2 fruit fly cellular contexts compared by ENCODE assay signal in genomic region chr3L:11070372-11070854, dm6.
TF ChIP-seq lines count a peak whose summit lies in the region.

Mocs1 (plus strand) TSS chr3L:11070526.

TF ChIP-seq in whole organism, adult, 20 proteins besides CTCF, POLR2A, EP300 and RAD21 (continued from another document):
- TF ChIP-seq CG7101 (tag; optimal IDR thresholded peaks at IDR 0.05; lab: Kevin White, UChicago) (peak; percentile 63), Hr96 (GFP tag; optimal IDR thresholded peaks at IDR 0.05; lab: Kevin White, UChicago) (no peak)

TF ChIP-seq in whole organism, embryonic, 481 proteins besides CTCF, POLR2A, EP300 and RAD21 (continued from another document and continues in another):
- peak in 1 of 2 experiments; percentile 6 for TF ChIP-seq Trl (optimal IDR thresholded peaks at IDR 0.05; lab: Kevin White, UChicago)
- TF ChIP-seq Trl (GFP tag; optimal IDR thresholded peaks at IDR 0.05; lab: Kevin White, UChicago) = no peak
- TF ChIP-seq Tbp (GFP tag; optimal IDR thresholded peaks at IDR 0.05; lab: Kevin White, UChicago) = no peak
- TF ChIP-seq CG3281 (GFP tag; optimal IDR thresholded peaks at IDR 0.05; lab: Kevin White, UChicago) = no peak
- TF ChIP-seq ATbp (GFP tag; optimal IDR thresholded peaks at IDR 0.05; lab: Kevin White, UChicago) = no peak
- TF ChIP-seq twi (tag; optimal IDR thresholded peaks at IDR 0.05; lab: Kevin White, UChicago) = no peak
- no peak for TF ChIP-seq CG17385 (GFP tag; optimal IDR thresholded peaks at IDR 0.05; lab: Kevin White, UChicago)
- no peak for TF ChIP-seq chn (GFP tag; optimal IDR thresholded peaks at IDR 0.05; lab: Kevin White, UChicago)
- TF ChIP-seq gcm2 (GFP tag; optimal IDR thresholded peaks at IDR 0.05; lab: Kevin White, UChicago) = no peak
- TF ChIP-seq sna (GFP tag; IDR thresholded peaks at IDR 0.05; lab: Robert Waterston, UW; ENCODE audit: partially characterized antibody) = no peak
- TF ChIP-seq sisA (GFP tag; IDR thresholded peaks at IDR 0.05; lab: Robert Waterston, UW) = no peak
- no peak for TF ChIP-seq CG33557 (GFP tag; optimal IDR thresholded peaks at IDR 0.05; lab: Kevin White, UChicago)
- TF ChIP-seq CG4282 (GFP tag; optimal IDR thresholded peaks at IDR 0.05; lab: Kevin White, UChicago) = no peak
- no peak for TF ChIP-seq kah (GFP tag; optimal IDR thresholded peaks at IDR 0.05; lab: Kevin White, UChicago)
- TF ChIP-seq CG3407 (GFP tag; optimal IDR thresholded peaks at IDR 0.05; lab: Kevin White, UChicago) = no peak
- TF ChIP-seq Six4 (GFP tag; optimal IDR thresholded peaks at IDR 0.05; lab: Kevin White, UChicago) = no peak
- no peak for TF ChIP-seq CG1647 (GFP tag; optimal IDR thresholded peaks at IDR 0.05; lab: Kevin White, UChicago)
- TF ChIP-seq NC2α (GFP tag; optimal IDR thresholded peaks at IDR 0.05; lab: Kevin White, UChicago) = no peak
- TF ChIP-seq mam (GFP tag; optimal IDR thresholded peaks at IDR 0.05; lab: Kevin White, UChicago) = no peak
- no peak for TF ChIP-seq fru (optimal IDR thresholded peaks at IDR 0.05; lab: Kevin White, UChicago)
- TF ChIP-seq da (GFP tag; optimal IDR thresholded peaks at IDR 0.05; lab: Kevin White, UChicago) = no peak
- no peak for TF ChIP-seq wek (GFP tag; optimal IDR thresholded peaks at IDR 0.05; lab: Kevin White, UChicago)
- TF ChIP-seq Mes4 (GFP tag; optimal IDR thresholded peaks at IDR 0.05; lab: Kevin White, UChicago) = no peak
- peak; percentile 41 for TF ChIP-seq pzg (GFP tag; optimal IDR thresholded peaks at IDR 0.05; lab: Kevin White, UChicago)
- no peak for TF ChIP-seq CG17912 (GFP tag; optimal IDR thresholded peaks at IDR 0.05; lab: Kevin White, UChicago)
- no peak for TF ChIP-seq CG16863 (GFP tag; optimal IDR thresholded peaks at IDR 0.05; lab: Kevin White, UChicago)
- no peak for TF ChIP-seq sim (GFP tag; IDR thresholded peaks at IDR 0.05; lab: Robert Waterston, UW)
- TF ChIP-seq Rx (GFP tag; IDR thresholded peaks at IDR 0.05; lab: Robert Waterston, UW) = no peak
- no peak for TF ChIP-seq CG1602 (GFP tag; optimal IDR thresholded peaks at IDR 0.05; lab: Kevin White, UChicago)
- no peak for TF ChIP-seq D19A (tag; optimal IDR thresholded peaks at IDR 0.05; lab: Kevin White, UChicago)
- TF ChIP-seq CG1529 (GFP tag; optimal IDR thresholded peaks at IDR 0.05; lab: Kevin White, UChicago) = no peak
- no peak for TF ChIP-seq CG2120 (GFP tag; optimal IDR thresholded peaks at IDR 0.05; lab: Kevin White, UChicago)
- no peak for TF ChIP-seq CG14667 (GFP tag; IDR thresholded peaks at IDR 0.05; lab: Robert Waterston, UW)
- TF ChIP-seq CG11398 (GFP tag; optimal IDR thresholded peaks at IDR 0.05; lab: Kevin White, UChicago) = no peak
- TF ChIP-seq CG15269 (tag; optimal IDR thresholded peaks at IDR 0.05; lab: Kevin White, UChicago) = peak; percentile 6
- no peak for TF ChIP-seq crc (GFP tag; optimal IDR thresholded peaks at IDR 0.05; lab: Kevin White, UChicago)
- no peak for TF ChIP-seq CG7372 (GFP tag; IDR thresholded peaks at IDR 0.05; lab: Robert Waterston, UW)
- TF ChIP-seq HmgZ (tag; optimal IDR thresholded peaks at IDR 0.05; lab: Kevin White, UChicago) = peak; percentile 38
- TF ChIP-seq CG10274 (GFP tag; optimal IDR thresholded peaks at IDR 0.05; lab: Kevin White, UChicago) = no peak
- TF ChIP-seq ci (GFP tag; IDR thresholded peaks at IDR 0.05; lab: Robert Waterston, UW) = 0 out of 3 replicates have a peak, but pooled peaks have one; percentile 28
- no peak for TF ChIP-seq CG8359 (GFP tag; optimal IDR thresholded peaks at IDR 0.05; lab: Kevin White, UChicago; ENCODE audit: borderline replicate concordance)
- no peak for TF ChIP-seq CG9797 (GFP tag; optimal IDR thresholded peaks at IDR 0.05; lab: Kevin White, UChicago)
- TF ChIP-seq Ssrp (tag; optimal IDR thresholded peaks at IDR 0.05; lab: Kevin White, UChicago) = no peak
- TF ChIP-seq MTF-1 (GFP tag; optimal IDR thresholded peaks at IDR 0.05; lab: Kevin White, UChicago; ENCODE audit: borderline replicate concordance) = no peak
- TF ChIP-seq CrebB (tag; optimal IDR thresholded peaks at IDR 0.05; lab: Kevin White, UChicago) = no peak
- TF ChIP-seq Dek (tag; optimal IDR thresholded peaks at IDR 0.05; lab: Kevin White, UChicago) = no peak
- TF ChIP-seq zfh2 (GFP tag; optimal IDR thresholded peaks at IDR 0.05; lab: Kevin White, UChicago) = no peak
- peak; percentile 6 for TF ChIP-seq CG18599 (GFP tag; optimal IDR thresholded peaks at IDR 0.05; lab: Kevin White, UChicago)
- no peak for TF ChIP-seq Mad (GFP tag; optimal IDR thresholded peaks at IDR 0.05; lab: Kevin White, UChicago)
- no peak for TF ChIP-seq H15 (GFP tag; IDR thresholded peaks at IDR 0.05; lab: Robert Waterston, UW)
- no peak for TF ChIP-seq CG6854 (GFP tag; optimal IDR thresholded peaks at IDR 0.05; lab: Kevin White, UChicago)
- TF ChIP-seq amos (GFP tag; IDR thresholded peaks at IDR 0.05; lab: Robert Waterston, UW; ENCODE audit: partially characterized antibody) = peak; percentile 37; the same call in 1 of the 2 replicates
- TF ChIP-seq hb (GFP tag; IDR thresholded peaks at IDR 0.05; lab: Robert Waterston, UW; ENCODE audit: partially characterized antibody) = no peak
- TF ChIP-seq CG12299 (tag; optimal IDR thresholded peaks at IDR 0.05; lab: Kevin White, UChicago) = no peak
- TF ChIP-seq CG5245 (GFP tag; optimal IDR thresholded peaks at IDR 0.05; lab: Kevin White, UChicago) = no peak
- TF ChIP-seq eyg (GFP tag; optimal IDR thresholded peaks at IDR 0.05; lab: Kevin White, UChicago) = no peak
- no peak for TF ChIP-seq CG10959 (GFP tag; IDR thresholded peaks at IDR 0.05; lab: Robert Waterston, UW)
- TF ChIP-seq maf-S (GFP tag; optimal IDR thresholded peaks at IDR 0.05; lab: Kevin White, UChicago) = no peak
- TF ChIP-seq CG13287 (GFP tag; IDR thresholded peaks at IDR 0.05; lab: Robert Waterston, UW; ENCODE audit: partially characterized antibody) = peak; percentile 49; the same call in 1 of the 2 replicates
- TF ChIP-seq Stat92E (GFP tag; optimal IDR thresholded peaks at IDR 0.05; lab: Kevin White, UChicago) = no peak
- no peak for TF ChIP-seq bbx (GFP tag; IDR thresholded peaks at IDR 0.05; lab: Robert Waterston, UW; ENCODE audit: partially characterized antibody)
- peak; percentile 77; the same call in 1 of the 3 replicates for TF ChIP-seq CG34422 (GFP tag; IDR thresholded peaks at IDR 0.05; lab: Robert Waterston, UW)
- no peak for TF ChIP-seq inv (GFP tag; IDR thresholded peaks at IDR 0.05; lab: Robert Waterston, UW; ENCODE audit: partially characterized antibody)
- TF ChIP-seq CG10147 (GFP tag; optimal IDR thresholded peaks at IDR 0.05; lab: Kevin White, UChicago) = no peak
- no peak for TF ChIP-seq tx (GFP tag; optimal IDR thresholded peaks at IDR 0.05; lab: Kevin White, UChicago)
- no peak for TF ChIP-seq CG7786 (GFP tag; optimal IDR thresholded peaks at IDR 0.05; lab: Kevin White, UChicago)
- TF ChIP-seq gce (GFP tag; IDR thresholded peaks at IDR 0.05; lab: Robert Waterston, UW) = no peak
- TF ChIP-seq mirr (GFP tag; optimal IDR thresholded peaks at IDR 0.05; lab: Kevin White, UChicago) = peak; percentile 23
- peak; percentile 19; the same call in 1 of the 2 replicates for TF ChIP-seq ranshi (GFP tag; IDR thresholded peaks at IDR 0.05; lab: Robert Waterston, UW)
- TF ChIP-seq CG10462 (GFP tag; optimal IDR thresholded peaks at IDR 0.05; lab: Kevin White, UChicago) = no peak
- TF ChIP-seq Gsc (GFP tag; IDR thresholded peaks at IDR 0.05; lab: Robert Waterston, UW) = no peak
- peak; percentile 26; the same call in 1 of the 2 replicates for TF ChIP-seq CG42726 (GFP tag; IDR thresholded peaks at IDR 0.05; lab: Robert Waterston, UW; ENCODE audit: partially characterized antibody)
- TF ChIP-seq CG31365 (tag; optimal IDR thresholded peaks at IDR 0.05; lab: Kevin White, UChicago) = no peak
- no peak for TF ChIP-seq sr (GFP tag; IDR thresholded peaks at IDR 0.05; lab: Robert Waterston, UW)
- TF ChIP-seq Neu2 (GFP tag; optimal IDR thresholded peaks at IDR 0.05; lab: Kevin White, UChicago; ENCODE audit: borderline replicate concordance) = no peak
- TF ChIP-seq CG13624 (GFP tag; optimal IDR thresholded peaks at IDR 0.05; lab: Kevin White, UChicago) = no peak
- TF ChIP-seq fd3F (GFP tag; optimal IDR thresholded peaks at IDR 0.05; lab: Kevin White, UChicago) = no peak
- TF ChIP-seq CG11504 (tag; optimal IDR thresholded peaks at IDR 0.05; lab: Kevin White, UChicago) = no peak
- no peak for TF ChIP-seq CG13775 (GFP tag; optimal IDR thresholded peaks at IDR 0.05; lab: Kevin White, UChicago)
- TF ChIP-seq H2.0 (GFP tag; IDR thresholded peaks at IDR 0.05; lab: Robert Waterston, UW) = no peak
- TF ChIP-seq CG15514 (GFP tag; optimal IDR thresholded peaks at IDR 0.05; lab: Kevin White, UChicago) = peak; percentile 53
- no peak for TF ChIP-seq yki (optimal IDR thresholded peaks at IDR 0.05; lab: Kevin White, UChicago)
- TF ChIP-seq ERR (GFP tag; optimal IDR thresholded peaks at IDR 0.05; lab: Kevin White, UChicago) = no peak
- TF ChIP-seq Dref (GFP tag; IDR thresholded peaks at IDR 0.05; lab: Robert Waterston, UW) = no peak
- TF ChIP-seq cad (GFP tag; optimal IDR thresholded peaks at IDR 0.05; lab: Kevin White, UChicago) = no peak
- no peak for TF ChIP-seq CG12104 (GFP tag; optimal IDR thresholded peaks at IDR 0.05; lab: Kevin White, UChicago)
- peak; percentile 25; the same call in 1 of the 2 replicates for TF ChIP-seq CG3847 (GFP tag; IDR thresholded peaks at IDR 0.05; lab: Robert Waterston, UW)
- TF ChIP-seq CG4424 (GFP tag; optimal IDR thresholded peaks at IDR 0.05; lab: Kevin White, UChicago) = no peak
- peak; percentile 24 for TF ChIP-seq CG10267 (tag; optimal IDR thresholded peaks at IDR 0.05; lab: Kevin White, UChicago)
- no peak for TF ChIP-seq CG11247 (GFP tag; IDR thresholded peaks at IDR 0.05; lab: Robert Waterston, UW)
- TF ChIP-seq E2f2 (GFP tag; IDR thresholded peaks at IDR 0.05; lab: Robert Waterston, UW) = no peak
- TF ChIP-seq Asciz (GFP tag; optimal IDR thresholded peaks at IDR 0.05; lab: Kevin White, UChicago) = no peak
- no peak for TF ChIP-seq Eip74EF (GFP tag; optimal IDR thresholded peaks at IDR 0.05; lab: Kevin White, UChicago)
- TF ChIP-seq CG6791 (GFP tag; IDR thresholded peaks at IDR 0.05; lab: Robert Waterston, UW; ENCODE audit: partially characterized antibody) = no peak
- TF ChIP-seq CG11695 (GFP tag; IDR thresholded peaks at IDR 0.05; lab: Robert Waterston, UW) = no peak
- TF ChIP-seq CG10543 (GFP tag; optimal IDR thresholded peaks at IDR 0.05; lab: Kevin White, UChicago) = no peak
- TF ChIP-seq CG1603 (tag; optimal IDR thresholded peaks at IDR 0.05; lab: Kevin White, UChicago) = no peak
- no peak for TF ChIP-seq CG14014 (GFP tag; IDR thresholded peaks at IDR 0.05; lab: Robert Waterston, UW)
- no peak for TF ChIP-seq Sox100B (GFP tag; optimal IDR thresholded peaks at IDR 0.05; lab: Kevin White, UChicago)
- no peak for TF ChIP-seq dmrt11E (tag; optimal IDR thresholded peaks at IDR 0.05; lab: Kevin White, UChicago)
- TF ChIP-seq pb (GFP tag; optimal IDR thresholded peaks at IDR 0.05; lab: Kevin White, UChicago) = no peak
- no peak for TF ChIP-seq pan (optimal IDR thresholded peaks at IDR 0.05; lab: Kevin White, UChicago)
- TF ChIP-seq pan (GFP tag; optimal IDR thresholded peaks at IDR 0.05 in 1 of 2, IDR thresholded peaks at IDR 0.05 in 1 of 2) = peak in 1 of 2 experiments; percentile 14
- no peak for TF ChIP-seq pum (GFP tag; optimal IDR thresholded peaks at IDR 0.05; lab: Kevin White, UChicago)
- TF ChIP-seq CG18619 (GFP tag; optimal IDR thresholded peaks at IDR 0.05; lab: Kevin White, UChicago) = no peak
- TF ChIP-seq CG12071 (GFP tag; optimal IDR thresholded peaks at IDR 0.05; lab: Kevin White, UChicago) = no peak
- 0 out of 2 replicates have a peak, but pooled peaks have one; percentile 8 for TF ChIP-seq vvl (GFP tag; IDR thresholded peaks at IDR 0.05; lab: Robert Waterston, UW)
- TF ChIP-seq Dp (GFP tag; optimal IDR thresholded peaks at IDR 0.05; lab: Kevin White, UChicago) = no peak
- TF ChIP-seq corto (GFP tag; optimal IDR thresholded peaks at IDR 0.05; lab: Kevin White, UChicago) = no peak
- TF ChIP-seq CG13123 (GFP tag; optimal IDR thresholded peaks at IDR 0.05; lab: Kevin White, UChicago) = no peak
- no peak for TF ChIP-seq trem (tag; optimal IDR thresholded peaks at IDR 0.05; lab: Kevin White, UChicago)
- no peak for TF ChIP-seq NfI (GFP tag; optimal IDR thresholded peaks at IDR 0.05; lab: Kevin White, UChicago)
- TF ChIP-seq Blimp-1 (GFP tag; optimal IDR thresholded peaks at IDR 0.05; lab: Kevin White, UChicago) = no peak
- TF ChIP-seq PHDP (tag; optimal IDR thresholded peaks at IDR 0.05; lab: Kevin White, UChicago) = peak; percentile 2
- TF ChIP-seq bigmax (GFP tag; optimal IDR thresholded peaks at IDR 0.05; lab: Kevin White, UChicago) = no peak
- TF ChIP-seq HLH3B (GFP tag; IDR thresholded peaks at IDR 0.05; lab: Robert Waterston, UW) = no peak
- no peak for TF ChIP-seq BtbVII (GFP tag; optimal IDR thresholded peaks at IDR 0.05; lab: Kevin White, UChicago)
- no peak; the same call in 2 of the 3 replicates for TF ChIP-seq dysf (GFP tag; IDR thresholded peaks at IDR 0.05; lab: Robert Waterston, UW)
- TF ChIP-seq nau (GFP tag; optimal IDR thresholded peaks at IDR 0.05; lab: Kevin White, UChicago) = no peak
- peak; percentile 8 for TF ChIP-seq Deaf1 (tag; optimal IDR thresholded peaks at IDR 0.05; lab: Kevin White, UChicago)
- no peak for TF ChIP-seq CG7839 (tag; optimal IDR thresholded peaks at IDR 0.05; lab: Kevin White, UChicago)
- no peak for TF ChIP-seq gem (tag; optimal IDR thresholded peaks at IDR 0.05; lab: Kevin White, UChicago)
- TF ChIP-seq Doc3 (GFP tag; IDR thresholded peaks at IDR 0.05; lab: Robert Waterston, UW; ENCODE audit: partially characterized antibody) = no peak
- no peak for TF ChIP-seq danr (GFP tag; IDR thresholded peaks at IDR 0.05; lab: Robert Waterston, UW)
- no peak for TF ChIP-seq ac (GFP tag; optimal IDR thresholded peaks at IDR 0.05; lab: Kevin White, UChicago)
- TF ChIP-seq peb (GFP tag; IDR thresholded peaks at IDR 0.05; lab: Robert Waterston, UW) = no peak
- TF ChIP-seq br (optimal IDR thresholded peaks at IDR 0.05; lab: Kevin White, UChicago) = no peak
- TF ChIP-seq grau (tag; optimal IDR thresholded peaks at IDR 0.05; lab: Kevin White, UChicago) = peak; percentile 17
- TF ChIP-seq ase (GFP tag; IDR thresholded peaks at IDR 0.05; lab: Robert Waterston, UW) = no peak
- no peak for TF ChIP-seq CG7556 (GFP tag; optimal IDR thresholded peaks at IDR 0.05; lab: Kevin White, UChicago)
- no peak for TF ChIP-seq CG8924 (tag; optimal IDR thresholded peaks at IDR 0.05; lab: Kevin White, UChicago)
- TF ChIP-seq CG9817 (tag; optimal IDR thresholded peaks at IDR 0.05; lab: Kevin White, UChicago) = no peak
- no peak for TF ChIP-seq tin (GFP tag; optimal IDR thresholded peaks at IDR 0.05; lab: Kevin White, UChicago)
- TF ChIP-seq CG9932 (GFP tag; IDR thresholded peaks at IDR 0.05; lab: Robert Waterston, UW) = peak; percentile 52
